Worm (Caenorhabditis elegans): Measurements from ENCODE around the gene F58G6.3.
A peak's percentile ranks its signal among the peaks of the same experiment; 100 is the strongest.

The F58G6.3 gene

ce11 chrIV:9671001-9671652 is 17.8 kb downstream of the F58G6.3 start (continued):
- TF ChIP-seq lin-29 (GFP tag; IDR thresholded peaks at IDR 0.05) (no peak), Y75B8A.6 (GFP tag; IDR thresholded peaks at IDR 0.05) (no peak), F49E8.2 (tag; optimal IDR thresholded peaks at IDR 0.05; ENCODE audit: borderline replicate concordance) (no peak), dve-1 (tag; optimal IDR thresholded peaks at IDR 0.05; ENCODE audit: insufficient read depth) (peak; percentile 94), pqm-1 (tag; optimal IDR thresholded peaks at IDR 0.05) (peak; percentile 79), lin-39 (tag; optimal IDR thresholded peaks at IDR 0.05) (no peak), pha-4 (GFP tag; IDR thresholded peaks at IDR 0.05) (peak; percentile 57; the same call in 1 of the 2 replicates), pha-4 (tag; optimal IDR thresholded peaks at IDR 0.05) (peak; percentile 91), lsy-2 (tag; optimal IDR thresholded peaks at IDR 0.05) (peak in 1 of 2 experiments; percentile 68), jun-1 (tag; optimal IDR thresholded peaks at IDR 0.05) (no peak), daf-12 (tag; optimal IDR thresholded peaks at IDR 0.05) (no peak), madf-9 (GFP tag; conservative IDR thresholded peaks at IDR 0.05) (no peak), dmd-9 (GFP tag; IDR thresholded peaks at IDR 0.05) (no peak), dmd-8 (GFP tag; IDR thresholded peaks at IDR 0.05) (no peak), ceh-20 (GFP tag; IDR thresholded peaks at IDR 0.05) (no peak), nhr-6 (tag; optimal IDR thresholded peaks at IDR 0.05) (no peak), ceh-28 (tag; optimal IDR thresholded peaks at IDR 0.05) (no peak), arid-1 (GFP tag; conservative IDR thresholded peaks at IDR 0.05) (no peak), mxl-2 (GFP tag; conservative IDR thresholded peaks at IDR 0.05) (no peak), dmd-6 (GFP tag; IDR thresholded peaks at IDR 0.05) (peak; percentile 86), lin-15B (tag; optimal IDR thresholded peaks at IDR 0.05) (no peak), zfp-2 (tag; optimal IDR thresholded peaks at IDR 0.05) (no peak), ces-1 (GFP tag; optimal IDR thresholded peaks at IDR 0.05) (no peak), lin-13 (GFP tag; optimal IDR thresholded peaks at IDR 0.05) (no peak), mxl-3 (GFP tag; optimal IDR thresholded peaks at IDR 0.05) (peak; percentile 86), zag-1 (tag; optimal IDR thresholded peaks at IDR 0.05) (no peak), nhr-11 (tag; optimal IDR thresholded peaks at IDR 0.05) (peak; percentile 24), mdl-1 (tag; optimal IDR thresholded peaks at IDR 0.05) (peak; percentile 64 to 84), daf-19 (GFP tag; conservative IDR thresholded peaks at IDR 0.05) (no peak), mep-1 (tag; optimal IDR thresholded peaks at IDR 0.05) (peak; percentile 71), cey-2 (tag; optimal IDR thresholded peaks at IDR 0.05; ENCODE audit: borderline replicate concordance, insufficient read depth) (no peak), D1046.2 (GFP tag; IDR thresholded peaks at IDR 0.05) (no peak), hmg-1.1 (GFP tag; IDR thresholded peaks at IDR 0.05) (0 out of 2 replicates have a peak, but pooled peaks have one; percentile 29), snpc-1.2 (GFP tag; IDR thresholded peaks at IDR 0.05) (no peak), ceh-62 (tag; optimal IDR thresholded peaks at IDR 0.05) (no peak), zip-11 (GFP tag; IDR thresholded peaks at IDR 0.05) (no peak), lir-3 (tag; optimal IDR thresholded peaks at IDR 0.05) (no peak), ama-1 (optimal IDR thresholded peaks at IDR 0.05) (no peak), nhr-48 (tag; optimal IDR thresholded peaks at IDR 0.05) (peak; percentile 82), rbr-2 (tag; optimal IDR thresholded peaks at IDR 0.05) (peak; percentile 13), nhr-42 (GFP tag; IDR thresholded peaks at IDR 0.05) (no peak), mes-2 (tag; optimal IDR thresholded peaks at IDR 0.05; ENCODE audit: poor library complexity, severe bottlenecking) (peak; percentile 5), F44E2.7 (GFP tag; IDR thresholded peaks at IDR 0.05) (no peak), unc-39 (tag; optimal IDR thresholded peaks at IDR 0.05) (no peak), nhr-111 (GFP tag; optimal IDR thresholded peaks at IDR 0.05) (no peak), hlh-11 (tag; optimal IDR thresholded peaks at IDR 0.05) (peak; percentile 84), duxl-1 (tag; optimal IDR thresholded peaks at IDR 0.05; ENCODE audit: poor library complexity) (peak; percentile 45), Y105C5A.15 (GFP tag; IDR thresholded peaks at IDR 0.05) (no peak), ceh-44 (GFP tag; IDR thresholded peaks at IDR 0.05) (no peak), daf-16 (GFP tag; optimal IDR thresholded peaks at IDR 0.05) (peak in 1 of 2 experiments; percentile 39), daf-16 (tag; optimal IDR thresholded peaks at IDR 0.05) (peak; percentile 84)
